Fruit fly (Drosophila melanogaster): Measurements from ENCODE around the gene Myo61F.

Myo61F gene

DNA sequence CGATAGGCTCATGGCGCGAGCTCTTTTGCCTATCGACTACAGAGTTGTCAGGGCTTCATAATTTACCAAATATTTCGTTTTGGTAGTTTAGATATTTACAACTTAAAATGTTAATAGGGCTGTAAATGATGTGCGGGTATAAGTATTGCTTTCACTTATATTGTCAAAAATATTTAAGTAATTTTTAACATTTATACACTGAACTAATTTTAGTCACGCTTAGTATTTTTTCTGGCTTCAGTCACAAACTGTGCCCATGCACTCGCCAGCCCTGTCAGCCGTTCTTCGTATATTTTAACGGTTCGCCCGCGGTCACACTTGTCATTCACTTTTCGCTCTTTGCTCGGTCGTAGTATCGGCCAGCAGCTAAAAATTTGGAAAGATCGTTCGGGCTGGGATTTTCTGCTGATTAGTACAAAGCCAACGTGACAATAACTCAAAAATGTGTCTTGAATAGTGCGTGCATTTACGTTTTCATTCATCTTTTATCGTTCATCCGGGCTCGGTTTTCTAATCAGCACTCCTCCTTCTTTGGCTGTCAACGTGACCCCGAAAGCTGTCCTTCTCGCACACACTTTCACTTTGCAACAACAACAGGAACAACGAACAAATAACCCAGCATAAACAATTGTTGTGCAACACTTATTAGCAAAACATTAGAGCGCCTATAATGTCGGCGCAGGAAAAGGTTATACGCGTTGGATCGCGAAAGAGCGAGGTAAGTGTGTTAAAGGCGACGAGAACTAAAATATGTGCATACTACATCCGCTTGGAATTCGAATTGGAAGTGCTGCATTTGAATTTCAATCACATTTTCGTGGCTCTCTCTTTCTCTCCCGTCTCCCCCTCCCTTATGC lies 16.5 kb downstream of the Myo61F start, which contains the start of the genes Hmbs and CG2211:
Gene Hmbs (plus strand): TSS at position 319 of the 857 bp plus-strand sequence.
Gene CG2211 (minus strand): TSS at position 789 of the 857 bp plus-strand sequence.
- TF ChIP-seq fd96Ca (GFP tag; IDR thresholded peaks at IDR 0.05), result peak; percentile 77
- no peak for TF ChIP-seq CG8301 (tag; optimal IDR thresholded peaks at IDR 0.05)
- peak; percentile 53 for TF ChIP-seq EcR (GFP tag; optimal IDR thresholded peaks at IDR 0.05)
- no peak for TF ChIP-seq CG12605 (GFP tag; IDR thresholded peaks at IDR 0.05)
- TF ChIP-seq Ets98B (GFP tag; IDR thresholded peaks at IDR 0.05), result peak; percentile 77
- TF ChIP-seq CG13204 (GFP tag; optimal IDR thresholded peaks at IDR 0.05), result no peak
- no peak for TF ChIP-seq CG14655 (GFP tag; optimal IDR thresholded peaks at IDR 0.05)
- peak; percentile 73 for TF ChIP-seq Snoo (tag; optimal IDR thresholded peaks at IDR 0.05)
- TF ChIP-seq CG34367 (tag; optimal IDR thresholded peaks at IDR 0.05), result peak; percentile 40
- TF ChIP-seq CG15710 (tag; optimal IDR thresholded peaks at IDR 0.05), result peak; percentile 74
- TF ChIP-seq D1 (tag; optimal IDR thresholded peaks at IDR 0.05), result no peak
- no peak for TF ChIP-seq Pif1A (GFP tag; optimal IDR thresholded peaks at IDR 0.05)
- TF ChIP-seq CG4496 (GFP tag; IDR thresholded peaks at IDR 0.05), result peak; percentile 85
- TF ChIP-seq CG9948 (tag; optimal IDR thresholded peaks at IDR 0.05), result peak; percentile 64
- peak; percentile 77 for TF ChIP-seq CG17806 (tag; optimal IDR thresholded peaks at IDR 0.05)
- TF ChIP-seq rn (GFP tag; IDR thresholded peaks at IDR 0.05), result 0 out of 2 replicates have a peak, but pooled peaks have one; percentile 9
- peak; percentile 60 for TF ChIP-seq CG32121 (GFP tag; IDR thresholded peaks at IDR 0.05)
- no peak for TF ChIP-seq Pif1B (GFP tag; optimal IDR thresholded peaks at IDR 0.05)
- TF ChIP-seq CG8159 (tag; optimal IDR thresholded peaks at IDR 0.05), result no peak
- TF ChIP-seq CG10348 (GFP tag; IDR thresholded peaks at IDR 0.05), result peak; percentile 38; the same call in 1 of the 2 replicates
- peak; percentile 24 for TF ChIP-seq gl (tag; optimal IDR thresholded peaks at IDR 0.05)

- TF ChIP-seq CG17806 (tag; optimal IDR thresholded peaks at IDR 0.05) (peak; percentile 9), Pif1B (GFP tag; optimal IDR thresholded peaks at IDR 0.05) (peak; percentile 57), CG15710 (tag; optimal IDR thresholded peaks at IDR 0.05) (no peak), EcR (GFP tag; optimal IDR thresholded peaks at IDR 0.05) (no peak), rn (GFP tag; IDR thresholded peaks at IDR 0.05) (peak; percentile 63; the same call in 1 of the 2 replicates), CG8159 (tag; optimal IDR thresholded peaks at IDR 0.05) (no peak), fd96Ca (GFP tag; IDR thresholded peaks at IDR 0.05) (peak; percentile 89), Pif1A (GFP tag; optimal IDR thresholded peaks at IDR 0.05) (peak; percentile 72), CG9948 (tag; optimal IDR thresholded peaks at IDR 0.05) (peak; percentile 35), Ets98B (GFP tag; IDR thresholded peaks at IDR 0.05) (peak; percentile 91), CG14655 (GFP tag; optimal IDR thresholded peaks at IDR 0.05) (no peak), CG13204 (GFP tag; optimal IDR thresholded peaks at IDR 0.05) (no peak), CG34367 (tag; optimal IDR thresholded peaks at IDR 0.05) (no peak), Snoo (tag; optimal IDR thresholded peaks at IDR 0.05) (no peak), gl (tag; optimal IDR thresholded peaks at IDR 0.05) (no peak), CG4496 (GFP tag; IDR thresholded peaks at IDR 0.05) (peak; percentile 85), CG32121 (GFP tag; IDR thresholded peaks at IDR 0.05) (peak; percentile 82), CG12605 (GFP tag; IDR thresholded peaks at IDR 0.05) (peak; percentile 67), CG8301 (tag; optimal IDR thresholded peaks at IDR 0.05) (peak; percentile 40), CG10348 (GFP tag; IDR thresholded peaks at IDR 0.05) (no peak), D1 (tag; optimal IDR thresholded peaks at IDR 0.05) (no peak)
Measured at dm6 chr3L:1335428-1335764, 17.1 kb downstream of the Myo61F start.

- TF ChIP-seq CG15710 (tag; optimal IDR thresholded peaks at IDR 0.05) (no peak), fd96Ca (GFP tag; IDR thresholded peaks at IDR 0.05) (no peak)
Measured at dm6 chr3L:1335989-1336961, 18.0 kb downstream of the Myo61F start.

DNA sequence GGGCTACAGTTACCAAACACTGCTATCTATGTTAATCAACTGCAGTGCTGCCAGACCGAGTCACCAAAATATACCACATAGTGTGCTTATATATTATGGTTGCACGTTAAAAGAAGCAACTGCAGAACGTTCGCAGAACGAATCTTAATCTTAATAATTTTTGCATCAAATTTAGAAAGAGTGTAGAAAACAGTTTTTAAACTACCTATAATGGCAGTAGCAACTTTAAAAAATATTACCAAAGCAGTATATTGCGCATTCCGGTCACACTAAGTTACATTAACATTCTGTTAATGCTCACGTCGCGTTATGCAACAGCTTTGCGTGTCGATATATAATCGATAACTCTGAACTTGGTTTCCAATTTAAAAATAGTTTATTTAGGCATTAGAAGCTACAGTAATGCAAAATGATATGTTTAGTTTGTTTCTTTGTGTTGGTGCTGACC lies 23.9 kb downstream of the Myo61F start, which contains the start of gene indra:
Gene indra (minus strand): TSS at position 271 of the 448 bp plus-strand sequence.
- 0 out of 2 replicates have a peak, but pooled peaks have one; percentile 14 for TF ChIP-seq CG12605 (GFP tag; IDR thresholded peaks at IDR 0.05)
- no peak for TF ChIP-seq CG9948 (tag; optimal IDR thresholded peaks at IDR 0.05)
- no peak for TF ChIP-seq CG8159 (tag; optimal IDR thresholded peaks at IDR 0.05)
- no peak for TF ChIP-seq CG34367 (tag; optimal IDR thresholded peaks at IDR 0.05)
- peak; percentile 38; the same call in 1 of the 2 replicates for TF ChIP-seq Ets98B (GFP tag; IDR thresholded peaks at IDR 0.05)
- peak; percentile 41; the same call in 1 of the 3 replicates for TF ChIP-seq CG4496 (GFP tag; IDR thresholded peaks at IDR 0.05)
- no peak for TF ChIP-seq D1 (tag; optimal IDR thresholded peaks at IDR 0.05)
- no peak for TF ChIP-seq Snoo (tag; optimal IDR thresholded peaks at IDR 0.05)
- no peak for TF ChIP-seq fd96Ca (GFP tag; IDR thresholded peaks at IDR 0.05)
- 0 out of 2 replicates have a peak, but pooled peaks have one; percentile 32 for TF ChIP-seq CG32121 (GFP tag; IDR thresholded peaks at IDR 0.05)
- no peak for TF ChIP-seq Pif1A (GFP tag; optimal IDR thresholded peaks at IDR 0.05)
- TF ChIP-seq CG14655 (GFP tag; optimal IDR thresholded peaks at IDR 0.05), result no peak
- peak; percentile 32; the same call in 1 of the 2 replicates for TF ChIP-seq rn (GFP tag; IDR thresholded peaks at IDR 0.05)
- peak; percentile 29 for TF ChIP-seq CG17806 (tag; optimal IDR thresholded peaks at IDR 0.05)
- no peak for TF ChIP-seq CG8301 (tag; optimal IDR thresholded peaks at IDR 0.05)
- TF ChIP-seq gl (tag; optimal IDR thresholded peaks at IDR 0.05), result no peak
- no peak for TF ChIP-seq Pif1B (GFP tag; optimal IDR thresholded peaks at IDR 0.05)
- peak; percentile 54 for TF ChIP-seq CG15710 (tag; optimal IDR thresholded peaks at IDR 0.05)

All from whole organism, pupa.